Worm (Caenorhabditis elegans) whole organism, L1 larva: ENCODE measurements around the gene K08D8.9.

Experiments used
- C04F5.9 ChIP-seq: sonication (generic microtip); optimal IDR thresholded peaks from 2 replicates; lab custom pipeline; 2016; ENCODE audit warnings: missing genetic modification characterization, missing compliant biosample characterization
- F16B12.6 ChIP-seq: fragments of 150-350 bp; optimal IDR thresholded peaks from 2 replicates; lab custom pipeline; 2014; ENCODE audit warnings: missing biosample characterization, missing genetic modification characterization
- aha-1 ChIP-seq: fragments of 150-350 bp; optimal IDR thresholded peaks from 2 replicates; lab custom pipeline; 2014; ENCODE audit warnings: missing biosample characterization, missing genetic modification characterization
- aly-2 ChIP-seq: fragments of 150-350 bp; optimal IDR thresholded peaks from 2 replicates; lab custom pipeline; 2014; ENCODE audit warnings: missing biosample characterization, missing genetic modification characterization
- blmp-1 ChIP-seq: fragments of 150-350 bp; optimal IDR thresholded peaks from 2 replicates; lab custom pipeline; 2014; ENCODE audit warnings: missing biosample characterization, missing genetic modification characterization
- ceh-63 ChIP-seq: fragments of 200-800 bp; sonication (Bioruptor generic); optimal IDR thresholded peaks from 2 replicates; lab custom pipeline; 2018; ENCODE audit warnings: mild to moderate bottlenecking, missing genetic modification characterization, missing compliant biosample characterization
- ceh-8 ChIP-seq: fragments of 200-800 bp; sonication (Bioruptor generic); optimal IDR thresholded peaks from 2 replicates; lab custom pipeline; 2018; ENCODE audit warnings: mild to moderate bottlenecking, missing genetic modification characterization, moderate library complexity, missing compliant biosample characterization
- ceh-88 ChIP-seq: fragments of 200-800 bp; sonication (Bioruptor generic); IDR thresholded peaks from 2 replicates; pipeline ENCODE4 v1.3.6; 2022; ENCODE audit warnings: missing genetic modification characterization, missing compliant biosample characterization
- dsc-1 ChIP-seq: sonication (generic microtip); optimal IDR thresholded peaks from 2 replicates; lab custom pipeline; 2016; ENCODE audit warnings: mild to moderate bottlenecking, missing genetic modification characterization, missing compliant biosample characterization
- efl-1 ChIP-seq, 4 experiments: fragments of 150-350 bp; optimal IDR thresholded peaks in 3 of 4; peaks in 1 of 4; 1 replicate in 1 of 4; 2 replicates in 3 of 4; lab custom pipeline; 2014; ENCODE audit warnings: missing biosample characterization in 2 of 4, missing genetic modification characterization in 2 of 4, missing genetic modification reagents in 2 of 4
- efl-3 ChIP-seq: fragments of 200-800 bp; sonication (Bioruptor generic); optimal IDR thresholded peaks from 2 replicates; lab custom pipeline; 2018; ENCODE audit warnings: mild to moderate bottlenecking, missing genetic modification characterization, missing compliant biosample characterization
- egl-13 ChIP-seq: sonication (generic microtip); optimal IDR thresholded peaks from 2 replicates; lab custom pipeline; 2016; ENCODE audit warnings: missing genotype, missing genetic modification reagents, missing genetic modification characterization, missing compliant biosample characterization
- elt-2 ChIP-seq: sonication (generic microtip); optimal IDR thresholded peaks from 2 replicates; lab custom pipeline; 2016; ENCODE audit warnings: missing genetic modification characterization, mild to moderate bottlenecking, inconsistent platforms, missing compliant biosample characterization, missing genetic modification reagents
- ets-5 ChIP-seq: fragments of 200-800 bp; sonication (Bioruptor generic); IDR thresholded peaks from 2 replicates; pipeline ENCODE4 v1.3.6; 2022; ENCODE audit warnings: missing genetic modification characterization, missing compliant biosample characterization
- fos-1 ChIP-seq: fragments of 150-350 bp; optimal IDR thresholded peaks from 2 replicates; lab custom pipeline; 2014; ENCODE audit warnings: missing biosample characterization, missing genetic modification characterization
- hpl-2 ChIP-seq: fragments of 150-350 bp; optimal IDR thresholded peaks from 2 replicates; lab custom pipeline; 2014; ENCODE audit warnings: missing biosample characterization, missing genetic modification reagents, missing genetic modification characterization
- irx-1 ChIP-seq: sonication (generic microtip); optimal IDR thresholded peaks from 2 replicates; lab custom pipeline; 2016; ENCODE audit warnings: missing genetic modification characterization, missing compliant biosample characterization
- isw-1 ChIP-seq: fragments of 200-800 bp; sonication (Bioruptor generic); IDR thresholded peaks from 2 replicates; pipeline ENCODE4 v1.3.6; 2022; ENCODE audit warnings: missing genetic modification characterization, missing compliant biosample characterization
- jun-1 ChIP-seq: fragments of 150-350 bp; optimal IDR thresholded peaks from 2 replicates; lab custom pipeline; 2014; ENCODE audit warnings: missing biosample characterization, missing genetic modification reagents, missing genetic modification characterization
- lin-13 ChIP-seq: fragments of 150-350 bp; optimal IDR thresholded peaks from 2 replicates; lab custom pipeline; 2014; ENCODE audit warnings: missing biosample characterization, missing genetic modification reagents, missing genetic modification characterization
- lin-14 ChIP-seq: fragments of 200-800 bp; sonication (Bioruptor generic); optimal IDR thresholded peaks from 2 replicates; lab custom pipeline; 2018; ENCODE audit warnings: mild to moderate bottlenecking, missing genetic modification characterization, moderate library complexity, missing compliant biosample characterization
- lir-3 ChIP-seq: sonication (generic microtip); optimal IDR thresholded peaks from 2 replicates; lab custom pipeline; 2016; ENCODE audit warnings: mild to moderate bottlenecking, missing genetic modification characterization, moderate library complexity, missing compliant biosample characterization; ENCODE audit not compliant: poor library complexity
- mdl-1 ChIP-seq, 2 experiments: fragments of 150-350 bp; optimal IDR thresholded peaks; 2 replicates each; lab custom pipeline; 2014 to 2017; ENCODE audit warnings: missing biosample characterization in 2 of 2, missing genetic modification characterization in 2 of 2, inconsistent platforms in 1 of 2
- nhr-11 ChIP-seq: fragments of 150-350 bp; optimal IDR thresholded peaks from 2 replicates; lab custom pipeline; 2014; ENCODE audit warnings: missing biosample characterization, missing genetic modification characterization
- nhr-19 ChIP-seq: fragments of 200-800 bp; sonication (Bioruptor generic); conservative IDR thresholded peaks from 2 replicates; pipeline ENCODE4 v1.3.6; 2022; ENCODE audit warnings: missing genetic modification characterization, missing compliant biosample characterization
- nhr-47 ChIP-seq: sonication (generic microtip); optimal IDR thresholded peaks from 2 replicates; lab custom pipeline; 2016; ENCODE audit warnings: mild to moderate bottlenecking, missing genetic modification characterization, moderate library complexity, missing compliant biosample characterization
- nhr-84 ChIP-seq: sonication (generic microtip); optimal IDR thresholded peaks from 2 replicates; lab custom pipeline; 2017; ENCODE audit warnings: missing biosample characterization, missing genetic modification characterization
- nhr-85 ChIP-seq: sonication (generic microtip); peaks from one replicate; lab custom pipeline; 2016; ENCODE audit warnings: missing genetic modification characterization, inconsistent platforms, missing compliant biosample characterization
- pag-3 ChIP-seq: sonication (generic microtip); optimal IDR thresholded peaks from 2 replicates; lab custom pipeline; 2017; ENCODE audit warnings: missing genetic modification characterization, mild to moderate bottlenecking, missing compliant biosample characterization, antibody characterized with exemption, borderline replicate concordance; ENCODE audit not compliant: insufficient read depth
- pax-3 ChIP-seq: fragments of 200-800 bp; sonication (Bioruptor generic); optimal IDR thresholded peaks from 2 replicates; lab custom pipeline; 2018; ENCODE audit warnings: mild to moderate bottlenecking, missing genetic modification characterization, moderate library complexity, missing compliant biosample characterization
- pqm-1 ChIP-seq: sonication (generic microtip); optimal IDR thresholded peaks from 3 replicates; lab custom pipeline; 2017; ENCODE audit warnings: missing biosample characterization, missing genetic modification characterization
- sup-37 ChIP-seq: fragments of 200-800 bp; sonication (Bioruptor generic); optimal IDR thresholded peaks from 2 replicates; lab custom pipeline; 2018; ENCODE audit warnings: mild to moderate bottlenecking, missing genetic modification characterization, missing compliant biosample characterization
- unc-130 ChIP-seq: fragments of 150-350 bp; optimal IDR thresholded peaks from 2 replicates; lab custom pipeline; 2017; ENCODE audit warnings: missing biosample characterization, missing genetic modification characterization, inconsistent platforms

Gene K08D8.9

ce11 chrIV:12891080-12891479 lies 8.4 kb upstream of the K08D8.9 start:
- no peak for TF ChIP-seq aha-1 (tag; lab: Kevin White, UChicago)
- peak; percentile 17 for TF ChIP-seq elt-2 (tag; lab: Kevin White, UChicago)
- no peak for TF ChIP-seq ceh-8
- no peak for TF ChIP-seq nhr-85 (tag; lab: Kevin White, UChicago)

ce11 chrIV:12892194-12892593 lies 7.3 kb upstream of the K08D8.9 start, which contains the start of gene K08D8.1:
Gene K08D8.1, plus strand, starts transcription at chrIV:12892494.
- TF ChIP-seq ets-5 (GFP tag; lab: Robert Waterston, UW): no peak
- no peak for TF ChIP-seq efl-3
- no peak for TF ChIP-seq irx-1 (tag; lab: Kevin White, UChicago)
- TF ChIP-seq blmp-1 (tag; lab: Kevin White, UChicago): no peak
- TF ChIP-seq pqm-1: no peak
- TF ChIP-seq ceh-63: no peak
- no peak for TF ChIP-seq jun-1 (tag; lab: Kevin White, UChicago)
- TF ChIP-seq lin-14 (GFP tag; lab: Kevin White, UChicago): no peak
- TF ChIP-seq hpl-2 (GFP tag; lab: Kevin White, UChicago): no peak
- TF ChIP-seq dsc-1 (tag; lab: Kevin White, UChicago): no peak
- no peak for TF ChIP-seq egl-13 (tag; lab: Kevin White, UChicago)
- TF ChIP-seq nhr-47: no peak
- no peak for TF ChIP-seq mdl-1 (tag; optimal IDR thresholded peaks at IDR 0.05; lab: Kevin White, UChicago)
- TF ChIP-seq fos-1: no peak
- no peak for TF ChIP-seq nhr-11 (tag; lab: Kevin White, UChicago)
- TF ChIP-seq aha-1 (tag; lab: Kevin White, UChicago): no peak
- no peak for TF ChIP-seq pag-3 (tag; lab: Kevin White, UChicago)
- no peak for TF ChIP-seq nhr-19 (GFP tag; lab: Robert Waterston, UW)
- TF ChIP-seq C04F5.9 (tag; lab: Kevin White, UChicago): no peak
- no peak for TF ChIP-seq nhr-85 (tag; lab: Kevin White, UChicago)

ce11 chrIV:12893166-12893565 lies 6.3 kb upstream of the K08D8.9 start, which contains the start of gene K08D8.12:
Gene K08D8.12, plus strand, starts transcription at chrIV:12893466.
- no peak for TF ChIP-seq sup-37 (GFP tag; lab: Kevin White, UChicago)
- no peak for TF ChIP-seq aly-2 (tag; lab: Kevin White, UChicago)
- TF ChIP-seq lin-13 (GFP tag; lab: Kevin White, UChicago): no peak
- TF ChIP-seq efl-3: no peak
- TF ChIP-seq nhr-85 (tag; lab: Kevin White, UChicago): peak; percentile 6
- no peak for TF ChIP-seq lir-3 (tag; lab: Kevin White, UChicago)
- TF ChIP-seq irx-1 (tag; lab: Kevin White, UChicago): no peak
- no peak for TF ChIP-seq ceh-88
- no peak for TF ChIP-seq isw-1 (GFP tag; lab: Robert Waterston, UW)

- TF ChIP-seq fos-1 (no peak), nhr-84 (no peak), pax-3 (no peak), unc-130 (tag; lab: Kevin White, UChicago) (no peak), sup-37 (GFP tag; lab: Kevin White, UChicago) (no peak), efl-1 (optimal IDR thresholded peaks at IDR 0.05; lab: Kevin White, UChicago) (no peak), efl-1 (GFP tag; optimal IDR thresholded peaks at IDR 0.05 in 1 of 2; lab: Kevin White, UChicago) (no peak), nhr-11 (tag; lab: Kevin White, UChicago) (no peak), ceh-63 (no peak), irx-1 (tag; lab: Kevin White, UChicago) (no peak), blmp-1 (tag; lab: Kevin White, UChicago) (no peak), nhr-47 (no peak), jun-1 (tag; lab: Kevin White, UChicago) (no peak), pqm-1 (no peak), ets-5 (GFP tag; lab: Robert Waterston, UW) (no peak), F16B12.6 (tag; lab: Kevin White, UChicago) (no peak)
These were observed 4.5 kb upstream of the K08D8.9 start, which contains the start of gene K08D8.11 for ce11 chrIV:12894996-12895395. Gene K08D8.11, plus strand, starts transcription at chrIV:12895296.
